Worm (Caenorhabditis elegans) whole organism, L4 larva: ENCODE measurements around the gene chil-17.

Experiments
- aha-1 ChIP-seq: fragments of 150-350 bp; peaks from one replicate; lab custom pipeline; 2014; ENCODE audit warnings: missing biosample characterization, missing genetic modification characterization
- ceh-82 ChIP-seq: sonication (generic microtip); optimal IDR thresholded peaks from 2 replicates; lab custom pipeline; 2017; ENCODE audit warnings: missing biosample characterization, missing genetic modification characterization
- ces-1 ChIP-seq: fragments of 150-350 bp; sonication (generic microtip); optimal IDR thresholded peaks from 4 replicates; lab custom pipeline; 2014; ENCODE audit warnings: missing biosample characterization, missing genetic modification reagents, missing genetic modification characterization
- cey-2 ChIP-seq: sonication (generic microtip); optimal IDR thresholded peaks from 3 replicates; lab custom pipeline; 2017; ENCODE audit warnings: missing genetic modification characterization, mild to moderate bottlenecking, missing compliant biosample characterization, antibody characterized with exemption, borderline replicate concordance; ENCODE audit not compliant: insufficient read depth
- jun-1 ChIP-seq: fragments of 150-350 bp; optimal IDR thresholded peaks from 2 replicates; lab custom pipeline; 2014; ENCODE audit warnings: missing biosample characterization, missing genetic modification reagents, missing genetic modification characterization
- lin-39 ChIP-seq: fragments of 150-350 bp; optimal IDR thresholded peaks from 2 replicates; lab custom pipeline; 2014; ENCODE audit warnings: missing biosample characterization, missing genetic modification reagents, missing genetic modification characterization
- nhr-28 ChIP-seq: fragments of 150-350 bp; optimal IDR thresholded peaks from 2 replicates; lab custom pipeline; 2014; ENCODE audit warnings: missing biosample characterization, missing genetic modification characterization
- nhr-77 ChIP-seq: fragments of 150-350 bp; optimal IDR thresholded peaks from 2 replicates; lab custom pipeline; 2014; ENCODE audit warnings: missing biosample characterization, missing genetic modification characterization
- skn-1 ChIP-seq: fragments of 150-350 bp; optimal IDR thresholded peaks from 2 replicates; lab custom pipeline; 2014; ENCODE audit warnings: missing biosample characterization, missing genetic modification characterization

DNA sequence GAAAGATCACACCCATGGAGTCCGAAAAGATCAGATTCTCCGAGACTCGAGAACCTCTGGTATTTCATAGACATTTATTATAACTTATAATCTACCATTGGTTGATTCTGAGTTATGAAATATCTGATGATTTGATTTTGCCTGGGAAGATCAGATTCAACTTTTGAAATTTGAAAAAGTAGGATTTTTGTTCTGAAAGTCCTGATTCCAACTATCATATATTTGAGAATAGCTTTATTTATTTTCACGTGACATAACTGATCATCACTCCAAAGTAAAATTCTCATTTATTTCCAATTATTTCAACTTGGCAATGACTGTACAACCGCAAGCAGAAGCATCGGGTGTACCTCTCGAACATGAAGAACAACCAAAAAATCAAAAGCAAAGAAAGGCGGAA is 40.2 kb downstream of the chil-17 start, which contains the start of gene Y51B9A.7:
- TF ChIP-seq nhr-28 (tag; lab: Kevin White, UChicago) (no peak), aha-1 (tag; lab: Kevin White, UChicago) (no peak), ceh-82 (tag; lab: Kevin White, UChicago) (no peak), cey-2 (tag; lab: Kevin White, UChicago) (no peak), skn-1 (tag; lab: Kevin White, UChicago) (no peak), nhr-77 (tag; lab: Kevin White, UChicago) (no peak), jun-1 (tag; lab: Kevin White, UChicago) (no peak), lin-39 (tag; lab: Kevin White, UChicago) (no peak), ces-1 (GFP tag; lab: Kevin White, UChicago) (no peak)
